Worm (Caenorhabditis elegans) whole organism, early embryonic: ENCODE measurements around the gene Y1B5A.1.

Experiments used
- B0310.2 ChIP-seq: sonication (generic microtip); optimal IDR thresholded peaks from 2 replicates; lab custom pipeline; 2016; ENCODE audit warnings: mild to moderate bottlenecking, missing genetic modification characterization, missing compliant biosample characterization
- F13C5.2 ChIP-seq: sonication (generic microtip); optimal IDR thresholded peaks from 2 replicates; lab custom pipeline; 2017; ENCODE audit warnings: mild to moderate bottlenecking, missing genetic modification characterization, inconsistent platforms, missing compliant biosample characterization
- ama-1 ChIP-seq: fragments of 150-350 bp; optimal IDR thresholded peaks from 2 replicates; lab custom pipeline; 2014
- flt-1 ChIP-seq: fragments of 200-800 bp; sonication (Bioruptor generic); IDR thresholded peaks from 2 replicates; pipeline ENCODE4 v1.3.6; 2022; ENCODE audit warnings: missing genetic modification characterization, missing compliant biosample characterization
- hmbx-1 ChIP-seq: sonication (generic microtip); optimal IDR thresholded peaks from 2 replicates; lab custom pipeline; 2016; ENCODE audit warnings: mild to moderate bottlenecking, missing genetic modification characterization, missing compliant biosample characterization
- hmg-4 ChIP-seq: fragments of 200-800 bp; sonication (Bioruptor generic); optimal IDR thresholded peaks from 2 replicates; lab custom pipeline; 2018; ENCODE audit warnings: mild to moderate bottlenecking, missing genetic modification characterization, missing compliant biosample characterization
- scrt-1 ChIP-seq: fragments of 200-800 bp; sonication (Bioruptor generic); IDR thresholded peaks from 2 replicates; pipeline ENCODE4 v1.3.6; 2022; ENCODE audit warnings: missing genetic modification characterization, missing compliant biosample characterization
- sea-1 ChIP-seq: fragments of 200-800 bp; sonication (Bioruptor generic); conservative IDR thresholded peaks from 2 replicates; pipeline ENCODE4 v1.3.6; 2022; ENCODE audit warnings: missing genetic modification characterization, missing compliant biosample characterization
- tbx-37 ChIP-seq: fragments of 200-800 bp; sonication (Bioruptor generic); conservative IDR thresholded peaks from 2 replicates; pipeline ENCODE4 v1.3.6; 2022; ENCODE audit warnings: missing genetic modification reagents, missing genetic modification characterization, missing compliant biosample characterization
- tra-4 ChIP-seq: sonication (generic microtip); optimal IDR thresholded peaks from 2 replicates; lab custom pipeline; 2017; ENCODE audit warnings: missing genetic modification characterization, missing compliant biosample characterization

DNA sequence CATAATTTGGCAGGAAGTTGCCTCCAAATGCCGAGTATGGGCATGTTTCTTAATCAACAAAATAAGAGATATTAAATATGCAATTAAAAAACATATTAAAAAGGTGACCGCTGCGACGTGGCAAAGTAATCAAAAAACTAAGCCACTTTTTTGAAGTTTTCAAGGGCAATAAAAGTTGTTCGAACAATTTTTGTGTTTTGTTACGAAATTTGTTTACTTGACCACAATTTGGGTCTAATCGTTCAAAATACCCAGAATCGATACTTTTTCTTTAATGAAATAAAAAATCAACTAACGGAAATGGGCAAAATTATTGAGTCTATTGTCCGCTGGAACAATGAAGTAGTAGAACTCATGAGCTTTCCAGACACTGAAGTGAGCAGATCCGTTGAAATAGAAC, at the start of gene Y1B5A.1:
- TF ChIP-seq ama-1 (lab: Kevin White, UChicago) (no peak), sea-1 (GFP tag; lab: Robert Waterston, UW) (no peak), tra-4 (no peak), F13C5.2 (no peak), tbx-37 (no peak), hmg-4 (no peak), hmbx-1 (tag; lab: Kevin White, UChicago) (no peak), scrt-1 (no peak), B0310.2 (tag; lab: Kevin White, UChicago) (no peak), flt-1 (GFP tag; lab: Robert Waterston, UW) (no peak)
